Worm (Caenorhabditis elegans) whole organism, late embryonic: ENCODE results near the gene clec-41.

Source experiments
- F13H6.1 ChIP-seq: sonication (generic microtip); optimal IDR thresholded peaks from 2 replicates; lab custom pipeline; 2016; ENCODE audit warnings: missing genetic modification characterization, missing compliant biosample characterization
- ama-1 ChIP-seq: fragments of 150-350 bp; optimal IDR thresholded peaks from 2 replicates; lab custom pipeline; 2014
- ceh-6 ChIP-seq: fragments of 200-800 bp; sonication (Bioruptor generic); optimal IDR thresholded peaks from 2 replicates; lab custom pipeline; 2018; ENCODE audit warnings: mild to moderate bottlenecking, missing genetic modification characterization, missing compliant biosample characterization
- hlh-13 ChIP-seq: fragments of 200-800 bp; sonication (Bioruptor generic); optimal IDR thresholded peaks from 2 replicates; lab custom pipeline; 2018; ENCODE audit warnings: mild to moderate bottlenecking, missing genetic modification characterization, missing compliant biosample characterization
- mec-3 ChIP-seq: sonication (generic microtip); optimal IDR thresholded peaks from 2 replicates; lab custom pipeline; 2016; ENCODE audit warnings: borderline replicate concordance, missing genetic modification characterization, missing compliant biosample characterization
- odd-2 ChIP-seq: sonication (generic microtip); optimal IDR thresholded peaks from 2 replicates; lab custom pipeline; 2017; ENCODE audit warnings: antibody characterized with exemption, mild to moderate bottlenecking, missing genetic modification characterization, missing compliant biosample characterization
- pqm-1 ChIP-seq: sonication (generic microtip); optimal IDR thresholded peaks from 2 replicates; lab custom pipeline; 2016; ENCODE audit warnings: missing genetic modification characterization, missing compliant biosample characterization
- tbx-2 ChIP-seq: sonication (generic microtip); optimal IDR thresholded peaks from 2 replicates; lab custom pipeline; 2016; ENCODE audit warnings: missing genetic modification characterization, missing compliant biosample characterization

ce11 chrV:13176814-13177213 is 38.9 kb upstream of the clec-41 start:
- no peak for TF ChIP-seq ceh-6 (GFP tag; lab: Kevin White, UChicago)
- TF ChIP-seq hlh-13 (GFP tag; lab: Kevin White, UChicago), result no peak
- TF ChIP-seq tbx-2 (tag; lab: Kevin White, UChicago), result no peak
- TF ChIP-seq mec-3, result no peak
- no peak for TF ChIP-seq ama-1 (lab: Kevin White, UChicago)
- TF ChIP-seq F13H6.1 (tag; lab: Kevin White, UChicago), result no peak
- no peak for TF ChIP-seq pqm-1 (tag; lab: Kevin White, UChicago)
- TF ChIP-seq odd-2 (tag; lab: Kevin White, UChicago), result no peak
